Fruit fly (Drosophila melanogaster) whole organism, prepupa: Measurements from ENCODE around the gene Act88F.

ENCODE experiments used
- Blimp-1 ChIP-seq: fragments of 200-800 bp; sonication (Bioruptor generic); optimal IDR thresholded peaks from 3 replicates; lab custom pipeline; 2017; ENCODE audit warnings: missing biosample characterization, missing genetic modification characterization, mild to moderate bottlenecking, moderate library complexity, missing genetic modification reagents
- CG10631 ChIP-seq: fragments of 200-800 bp; sonication (Bioruptor generic); optimal IDR thresholded peaks from 2 replicates; lab custom pipeline; 2016; ENCODE audit warnings: missing biosample characterization, missing genetic modification characterization
- CG10669 ChIP-seq: fragments of 200-800 bp; sonication (Bioruptor generic); optimal IDR thresholded peaks from 3 replicates; lab custom pipeline; 2018; ENCODE audit warnings: missing biosample characterization, mild to moderate bottlenecking, missing genetic modification characterization, moderate library complexity
- CG11762 ChIP-seq: fragments of 200-800 bp; sonication (Bioruptor generic); optimal IDR thresholded peaks from 3 replicates; lab custom pipeline; 2016; ENCODE audit warnings: missing biosample characterization, missing genetic modification characterization; ENCODE audit not compliant: insufficient read depth
- CG11902 ChIP-seq: fragments of 200-800 bp; sonication (Bioruptor generic); optimal IDR thresholded peaks from 3 replicates; lab custom pipeline; 2016; ENCODE audit warnings: missing biosample characterization, missing genetic modification characterization
- CG15336 ChIP-seq: fragments of 200-800 bp; sonication (Bioruptor generic); IDR thresholded peaks from 2 replicates; pipeline ENCODE4 v1.3.6; 2022; ENCODE audit warnings: missing biosample characterization, missing genetic modification characterization
- CG1621 ChIP-seq: fragments of 200-800 bp; sonication (Bioruptor generic); optimal IDR thresholded peaks from 3 replicates; lab custom pipeline; 2018; ENCODE audit warnings: missing biosample characterization, mild to moderate bottlenecking, missing genetic modification characterization
- CG16779 ChIP-seq: fragments of 200-800 bp; sonication (Bioruptor generic); optimal IDR thresholded peaks from 3 replicates; lab custom pipeline; 2017; ENCODE audit warnings: missing biosample characterization, mild to moderate bottlenecking, missing genetic modification characterization
- CG34406 ChIP-seq: fragments of 200-800 bp; sonication (Bioruptor generic); optimal IDR thresholded peaks from 3 replicates; lab custom pipeline; 2016; ENCODE audit warnings: missing biosample characterization, missing genetic modification characterization
- CG3919 ChIP-seq: fragments of 200-800 bp; sonication (Bioruptor generic); optimal IDR thresholded peaks from 3 replicates; lab custom pipeline; 2016; ENCODE audit warnings: missing biosample characterization, missing genetic modification characterization
- CG4318 ChIP-seq: fragments of 200-800 bp; sonication (Bioruptor generic); optimal IDR thresholded peaks from 3 replicates; lab custom pipeline; 2017; ENCODE audit warnings: missing biosample characterization, mild to moderate bottlenecking, missing genetic modification characterization
- CG6163 ChIP-seq: fragments of 200-800 bp; sonication (Bioruptor generic); IDR thresholded peaks from 3 replicates; pipeline ENCODE4 v1.3.6; 2022; ENCODE audit warnings: missing biosample characterization, missing genetic modification characterization
- CG6792 ChIP-seq: fragments of 200-800 bp; sonication (Bioruptor generic); optimal IDR thresholded peaks from 3 replicates; lab custom pipeline; 2016; ENCODE audit warnings: missing biosample characterization, missing genetic modification characterization
- CG6808 ChIP-seq: fragments of 200-800 bp; sonication (Bioruptor generic); optimal IDR thresholded peaks from 3 replicates; lab custom pipeline; 2017; ENCODE audit warnings: missing biosample characterization, missing genetic modification characterization, mild to moderate bottlenecking, moderate library complexity, missing genetic modification reagents
- CG6854 ChIP-seq: fragments of 200-800 bp; sonication (Bioruptor generic); optimal IDR thresholded peaks from 2 replicates; lab custom pipeline; 2017; ENCODE audit warnings: missing biosample characterization, mild to moderate bottlenecking, missing genetic modification characterization
- CG7368 ChIP-seq: fragments of 200-800 bp; sonication (Bioruptor generic); optimal IDR thresholded peaks from 3 replicates; lab custom pipeline; 2016; ENCODE audit warnings: missing biosample characterization, missing genetic modification characterization
- CG8319 ChIP-seq: fragments of 200-800 bp; sonication (Bioruptor generic); optimal IDR thresholded peaks from 3 replicates; lab custom pipeline; 2016; ENCODE audit warnings: missing biosample characterization, missing genetic modification characterization
- CG9139 ChIP-seq: fragments of 200-800 bp; sonication (Bioruptor generic); optimal IDR thresholded peaks from 3 replicates; lab custom pipeline; 2017; ENCODE audit warnings: missing biosample characterization, mild to moderate bottlenecking, missing genetic modification characterization
- Eip75B ChIP-seq: fragments of 200-800 bp; sonication (Bioruptor generic); optimal IDR thresholded peaks from 3 replicates; lab custom pipeline; 2016; ENCODE audit warnings: missing biosample characterization, missing genetic modification characterization
- Eip78C ChIP-seq: fragments of 200-800 bp; sonication (Bioruptor generic); peaks from one replicate; lab custom pipeline; 2016; ENCODE audit warnings: missing biosample characterization, missing genetic modification characterization
- Eip93F ChIP-seq: fragments of 200-800 bp; sonication (Bioruptor generic); optimal IDR thresholded peaks from 2 replicates; lab custom pipeline; 2016; ENCODE audit warnings: missing biosample characterization, mild to moderate bottlenecking, missing genetic modification characterization
- Gug ChIP-seq: fragments of 200-800 bp; sonication (Bioruptor generic); IDR thresholded peaks from 2 replicates; pipeline ENCODE4 v1.3.6; 2022; ENCODE audit warnings: missing biosample characterization, missing genetic modification characterization
- Hr39 ChIP-seq: fragments of 200-800 bp; sonication (Bioruptor generic); optimal IDR thresholded peaks from 2 replicates; lab custom pipeline; 2016; ENCODE audit warnings: missing biosample characterization, missing genetic modification characterization
- Lpt ChIP-seq: fragments of 200-800 bp; sonication (Bioruptor generic); optimal IDR thresholded peaks from 3 replicates; lab custom pipeline; 2016; ENCODE audit warnings: missing biosample characterization, missing genetic modification characterization
- Met ChIP-seq: fragments of 200-800 bp; sonication (Bioruptor generic); optimal IDR thresholded peaks from 3 replicates; lab custom pipeline; 2016; ENCODE audit warnings: missing biosample characterization, missing genetic modification characterization
- OdsH ChIP-seq: fragments of 200-800 bp; sonication (Bioruptor generic); optimal IDR thresholded peaks from 3 replicates; lab custom pipeline; 2016; ENCODE audit warnings: missing biosample characterization, missing genetic modification characterization
- Smox ChIP-seq: fragments of 200-800 bp; sonication (Bioruptor generic); optimal IDR thresholded peaks from 3 replicates; lab custom pipeline; 2016; ENCODE audit warnings: missing biosample characterization, missing genetic modification characterization
- Sox14 ChIP-seq: fragments of 200-800 bp; sonication (Bioruptor generic); optimal IDR thresholded peaks from 3 replicates; lab custom pipeline; 2016; ENCODE audit warnings: missing biosample characterization, missing genetic modification characterization
- Sox15 ChIP-seq: fragments of 200-800 bp; sonication (Bioruptor generic); optimal IDR thresholded peaks from 3 replicates; lab custom pipeline; 2016; ENCODE audit warnings: missing biosample characterization, missing genetic modification characterization
- achi ChIP-seq: fragments of 200-800 bp; sonication (Bioruptor generic); optimal IDR thresholded peaks from 3 replicates; lab custom pipeline; 2016; ENCODE audit warnings: missing biosample characterization, missing genetic modification characterization
- acj6 ChIP-seq: fragments of 200-800 bp; sonication (Bioruptor generic); optimal IDR thresholded peaks from 3 replicates; lab custom pipeline; 2016; ENCODE audit warnings: missing biosample characterization, missing genetic modification characterization
- eg ChIP-seq: fragments of 200-800 bp; sonication (Bioruptor generic); IDR thresholded peaks from 3 replicates; pipeline ENCODE4 v1.3.6; 2022; ENCODE audit warnings: missing biosample characterization, missing genetic modification characterization
- esn ChIP-seq: fragments of 200-800 bp; sonication (Bioruptor generic); optimal IDR thresholded peaks from 2 replicates; lab custom pipeline; 2016; ENCODE audit warnings: missing biosample characterization, mild to moderate bottlenecking, missing genetic modification characterization, moderate library complexity
- fd59A ChIP-seq: fragments of 200-800 bp; sonication (Bioruptor generic); optimal IDR thresholded peaks from 2 replicates; lab custom pipeline; 2017; ENCODE audit warnings: missing biosample characterization, mild to moderate bottlenecking, missing genetic modification characterization, missing genetic modification reagents
- fkh ChIP-seq: fragments of 200-800 bp; sonication (Bioruptor generic); optimal IDR thresholded peaks from 3 replicates; lab custom pipeline; 2017; ENCODE audit warnings: missing biosample characterization, mild to moderate bottlenecking, missing genetic modification characterization, moderate library complexity
- net ChIP-seq: fragments of 200-800 bp; sonication (Bioruptor generic); optimal IDR thresholded peaks from 3 replicates; lab custom pipeline; 2016; ENCODE audit warnings: missing biosample characterization, missing genetic modification characterization
- spab ChIP-seq: fragments of 200-800 bp; sonication (Bioruptor generic); optimal IDR thresholded peaks from 2 replicates; lab custom pipeline; 2017; ENCODE audit warnings: missing biosample characterization, mild to moderate bottlenecking, missing genetic modification characterization, missing genetic modification reagents
- svp ChIP-seq: fragments of 200-800 bp; sonication (Bioruptor generic); peaks from one replicate; lab custom pipeline; 2016; ENCODE audit warnings: missing biosample characterization, missing genetic modification characterization
- vri ChIP-seq: fragments of 200-800 bp; sonication (Bioruptor generic); optimal IDR thresholded peaks from 3 replicates; lab custom pipeline; 2016; ENCODE audit warnings: missing biosample characterization, mild to moderate bottlenecking, missing genetic modification characterization

Act88F gene

DNA sequence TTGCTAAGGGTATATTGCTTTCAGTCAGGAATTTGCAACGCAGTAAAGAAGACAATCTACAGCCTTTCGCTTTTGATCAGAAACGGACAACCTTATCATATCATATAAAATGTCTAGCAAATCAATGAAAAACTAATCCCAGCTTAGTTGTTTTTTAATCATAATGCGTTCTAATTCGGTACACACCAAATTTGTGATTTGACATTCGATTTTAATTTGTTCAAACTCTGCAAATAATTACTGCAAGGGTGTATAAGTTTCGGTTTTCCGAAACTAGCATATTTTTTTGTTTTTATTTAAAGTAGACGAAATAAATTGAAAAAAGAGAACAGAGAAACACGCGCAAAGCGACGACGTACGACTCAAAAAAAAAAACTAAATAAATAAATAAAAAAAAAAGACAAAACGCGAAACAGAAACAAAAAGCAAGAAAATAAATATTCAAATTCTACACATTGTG is 33.0 kb downstream of the Act88F start (continued):
- TF ChIP-seq Smox (GFP tag; lab: Kevin White, UChicago), result no peak
- no peak for TF ChIP-seq CG10631 (GFP tag; lab: Kevin White, UChicago)
- TF ChIP-seq Eip75B (GFP tag; lab: Kevin White, UChicago), result no peak
- TF ChIP-seq CG9139, result no peak
- TF ChIP-seq CG16779 (tag; lab: Kevin White, UChicago), result no peak
- TF ChIP-seq Gug (GFP tag; lab: Robert Waterston, UW), result no peak
- TF ChIP-seq spab, result no peak

DNA sequence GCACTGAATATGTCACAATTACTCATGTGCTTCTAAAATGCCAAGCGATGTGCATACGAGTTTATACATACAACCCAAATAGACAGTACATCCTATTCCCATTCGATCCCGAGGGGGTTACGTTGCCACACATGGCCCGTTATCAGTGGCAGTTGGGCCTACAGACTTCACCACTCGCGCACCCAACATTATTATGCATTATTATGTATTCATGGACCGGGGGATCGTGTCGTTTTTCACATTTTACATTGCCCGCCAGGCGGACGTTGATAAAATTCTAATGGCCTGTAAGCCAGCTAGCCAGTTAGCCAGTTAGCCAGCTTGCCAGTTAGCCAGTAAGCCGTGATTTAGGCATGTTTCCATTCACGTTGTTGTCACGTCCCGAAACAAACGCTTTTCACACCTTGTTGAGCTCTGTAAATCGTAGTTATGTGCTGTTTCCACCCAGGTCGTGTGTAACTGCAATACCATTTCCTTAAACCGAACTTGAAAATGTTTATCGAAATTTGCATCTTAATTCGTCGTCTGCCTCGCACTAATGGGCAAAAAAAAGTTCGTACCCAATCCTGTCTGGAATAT is 33.7 kb downstream of the Act88F start:
- TF ChIP-seq CG11762 (GFP tag; lab: Kevin White, UChicago), result no peak
- no peak for TF ChIP-seq CG7368 (GFP tag; lab: Kevin White, UChicago)
- no peak for TF ChIP-seq CG1621 (tag; lab: Kevin White, UChicago)
- no peak for TF ChIP-seq CG11902
- no peak for TF ChIP-seq Sox14 (GFP tag; lab: Kevin White, UChicago)
- TF ChIP-seq Eip93F (GFP tag; lab: Kevin White, UChicago), result no peak
- TF ChIP-seq CG10631 (GFP tag; lab: Kevin White, UChicago), result no peak
- TF ChIP-seq achi (GFP tag; lab: Kevin White, UChicago), result no peak
- TF ChIP-seq Lpt (GFP tag; lab: Kevin White, UChicago), result no peak
- no peak for TF ChIP-seq OdsH (GFP tag; lab: Kevin White, UChicago)

DNA sequence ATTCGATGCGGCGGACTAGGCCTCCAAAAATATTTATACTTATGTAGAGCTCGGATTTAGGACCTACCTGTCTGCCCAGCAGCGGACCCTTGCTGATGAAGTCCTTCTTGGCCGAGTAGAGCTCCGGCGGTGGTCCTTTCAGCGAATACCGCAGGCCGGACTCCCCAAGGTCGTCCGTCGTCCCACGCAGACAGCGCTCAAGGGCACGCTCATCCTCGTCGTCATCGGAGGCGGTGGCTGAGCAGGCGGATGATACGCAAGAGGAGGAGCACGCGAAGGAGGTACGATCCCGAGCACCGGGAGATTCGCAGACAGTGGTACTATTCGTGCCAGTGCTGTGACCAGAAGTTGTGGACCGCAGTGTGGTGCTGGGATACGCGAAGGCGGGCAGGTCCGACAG is 35.1 kb downstream of the Act88F start:
- no peak for TF ChIP-seq Sox15 (GFP tag; lab: Kevin White, UChicago)
- no peak for TF ChIP-seq CG3919 (GFP tag; lab: Kevin White, UChicago)
- TF ChIP-seq Sox14 (GFP tag; lab: Kevin White, UChicago), result no peak
- no peak for TF ChIP-seq CG10631 (GFP tag; lab: Kevin White, UChicago)
- no peak for TF ChIP-seq net (GFP tag; lab: Kevin White, UChicago)
- peak; percentile 69 for TF ChIP-seq svp (GFP tag; lab: Kevin White, UChicago)
- no peak for TF ChIP-seq Eip93F (GFP tag; lab: Kevin White, UChicago)

DNA sequence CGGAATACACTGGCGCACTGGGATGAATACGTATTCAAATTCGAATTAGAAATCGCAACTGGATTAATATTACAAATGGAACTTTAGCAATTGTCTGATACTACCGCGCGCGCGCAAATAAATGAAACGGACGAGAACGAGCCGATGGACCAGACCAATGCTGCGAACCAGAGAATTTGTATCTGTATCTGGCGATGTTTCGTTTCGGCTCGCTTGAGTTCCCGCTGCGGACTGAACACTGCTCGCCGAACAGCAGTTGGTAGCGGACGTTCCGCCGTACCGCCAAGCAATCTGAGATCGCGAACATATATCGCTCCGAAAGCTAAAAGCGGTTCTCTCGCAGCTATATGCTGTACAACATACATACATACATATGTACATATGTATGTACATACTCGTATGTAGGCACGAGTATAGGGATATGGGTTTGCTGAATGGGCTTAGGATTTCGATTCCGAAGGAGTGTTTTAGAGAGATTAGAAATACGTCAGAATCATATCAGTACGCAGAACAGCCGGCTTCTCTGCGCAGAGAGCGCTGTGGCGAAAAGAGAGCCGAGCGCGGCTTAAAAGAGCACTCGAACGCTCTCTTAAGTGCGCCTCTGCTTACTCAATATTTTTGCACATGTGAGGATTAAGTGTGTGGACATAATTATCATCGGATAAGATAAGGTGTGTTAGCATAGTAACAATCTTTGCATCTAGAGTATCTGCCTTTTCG is 36.4 kb downstream of the Act88F start, which contains the start of gene AdamTS-A:
TSS of gene AdamTS-A (minus strand) at position 221 of the 720 bp plus-strand sequence.
- TF ChIP-seq CG6792 (GFP tag; lab: Kevin White, UChicago) (no peak), CG16779 (tag; lab: Kevin White, UChicago) (no peak), Lpt (GFP tag; lab: Kevin White, UChicago) (no peak), CG9139 (no peak), CG34406 (GFP tag; lab: Kevin White, UChicago) (no peak), fd59A (no peak), acj6 (GFP tag; lab: Kevin White, UChicago) (no peak), CG4318 (GFP tag; lab: Kevin White, UChicago) (no peak), Eip78C (peak; percentile 55), Blimp-1 (GFP tag; lab: Kevin White, UChicago) (no peak), CG6163 (0 out of 3 replicates have a peak, but pooled peaks have one; percentile 17), CG15336 (no peak), net (GFP tag; lab: Kevin White, UChicago) (no peak), svp (GFP tag; lab: Kevin White, UChicago) (peak; percentile 69), esn (GFP tag; lab: Kevin White, UChicago) (peak; percentile 9), CG10669 (no peak), CG6854 (GFP tag; lab: Kevin White, UChicago) (peak; percentile 7), Sox14 (GFP tag; lab: Kevin White, UChicago) (no peak), CG1621 (tag; lab: Kevin White, UChicago) (peak; percentile 34), eg (GFP tag; lab: Robert Waterston, UW) (no peak), CG6808 (GFP tag; lab: Kevin White, UChicago) (no peak), vri (peak; percentile 11), CG8319 (GFP tag; lab: Kevin White, UChicago) (no peak), Gug (GFP tag; lab: Robert Waterston, UW) (no peak), Eip93F (GFP tag; lab: Kevin White, UChicago) (no peak), fkh (GFP tag; lab: Kevin White, UChicago) (peak; percentile 29), Met (GFP tag; lab: Kevin White, UChicago) (no peak), Hr39 (GFP tag; lab: Kevin White, UChicago) (no peak)
